Worm (Caenorhabditis elegans): Measurements from ENCODE around the gene D1022.4.

DNA sequence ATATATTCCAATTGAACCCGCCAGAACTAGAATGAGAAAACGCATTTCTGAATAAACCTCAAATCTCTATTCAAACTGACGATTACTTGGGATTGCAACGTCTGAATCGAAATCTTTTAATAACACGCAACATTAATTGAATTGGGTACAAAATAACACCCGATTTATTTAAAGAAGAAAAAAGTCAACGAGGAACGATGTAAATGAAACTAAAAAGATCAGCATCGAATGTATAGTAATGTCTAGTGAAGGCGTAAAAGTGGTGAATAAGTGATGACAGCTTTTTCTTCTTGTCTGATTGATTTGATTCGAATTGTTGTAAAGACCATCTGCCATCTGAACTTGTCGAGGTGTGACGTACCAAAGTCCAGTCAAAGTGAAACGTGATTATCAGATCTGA, 36.5 kb upstream of the D1022.4 start, which contains the start of gene nas-23:
- TF ChIP-seq pros-1 (tag; optimal IDR thresholded peaks at IDR 0.05) (no peak), F13H6.1 (tag; optimal IDR thresholded peaks at IDR 0.05) (no peak), ahr-1 (tag; optimal IDR thresholded peaks at IDR 0.05) (no peak), pha-4 (tag; optimal IDR thresholded peaks at IDR 0.05) (no peak)
